Worm (Caenorhabditis elegans): ENCODE measurements around the gene C01G10.7.
A peak's percentile ranks its signal among the peaks of the same experiment; 100 is the strongest.

Gene C01G10.7

ce11 chrV:15085335-15085800 lies at the start of gene C01G10.7, which contains the start of gene ahsa-1:
Gene C01G10.7 (plus strand): TSS chrV:15085747.
Gene ahsa-1 (minus strand): TSS chrV:15085385.
- TF ChIP-seq ceh-82 (tag; optimal IDR thresholded peaks at IDR 0.05): peak; percentile 83 to 91 (median 87)
- TF ChIP-seq zag-1 (tag; optimal IDR thresholded peaks at IDR 0.05): peak; percentile 54
- no peak for TF ChIP-seq unc-62 (GFP tag; optimal IDR thresholded peaks at IDR 0.05)
- TF ChIP-seq nhr-90 (tag; optimal IDR thresholded peaks at IDR 0.05; ENCODE audit: poor library complexity): peak; percentile 95
- no peak for TF ChIP-seq sptf-1 (tag; optimal IDR thresholded peaks at IDR 0.05)
- TF ChIP-seq blmp-1 (tag; optimal IDR thresholded peaks at IDR 0.05): peak; percentile 75
- TF ChIP-seq jun-1 (tag; optimal IDR thresholded peaks at IDR 0.05): peak; percentile 61
- peak; percentile 96 for TF ChIP-seq nhr-71 (tag; optimal IDR thresholded peaks at IDR 0.05)
- peak; percentile 87 for TF ChIP-seq xbp-1 (tag; optimal IDR thresholded peaks at IDR 0.05)
- TF ChIP-seq sup-37 (GFP tag; optimal IDR thresholded peaks at IDR 0.05): no peak
- TF ChIP-seq lir-3 (tag; optimal IDR thresholded peaks at IDR 0.05; ENCODE audit: poor library complexity): peak; percentile 97
- no peak for TF ChIP-seq nhr-76 (tag; optimal IDR thresholded peaks at IDR 0.05)
- TF ChIP-seq ets-5 (GFP tag; IDR thresholded peaks at IDR 0.05): no peak
- TF ChIP-seq mef-2 (tag; optimal IDR thresholded peaks at IDR 0.05): no peak
- TF ChIP-seq ces-1 (GFP tag; optimal IDR thresholded peaks at IDR 0.05): no peak
- TF ChIP-seq dpl-1 (GFP tag; optimal IDR thresholded peaks at IDR 0.05): peak; percentile 76 to 86 (median 84)
- TF ChIP-seq ceh-8 (GFP tag; optimal IDR thresholded peaks at IDR 0.05): peak; percentile 58
- peak; percentile 99 for TF ChIP-seq lin-15B (tag; optimal IDR thresholded peaks at IDR 0.05)
- peak; percentile 77 for TF ChIP-seq nhr-237 (tag; optimal IDR thresholded peaks at IDR 0.05)
- TF ChIP-seq ztf-11 (tag; optimal IDR thresholded peaks at IDR 0.05): peak in 1 of 2 experiments; percentile 94
- TF ChIP-seq snpc-4 (tag; optimal IDR thresholded peaks at IDR 0.05): peak; percentile 87
- TF ChIP-seq F16B12.6 (tag; optimal IDR thresholded peaks at IDR 0.05): peak; percentile 48
- TF ChIP-seq unc-86 (tag; optimal IDR thresholded peaks at IDR 0.05): peak; percentile 85
- peak; percentile 84 to 85 for TF ChIP-seq efl-1 (optimal IDR thresholded peaks at IDR 0.05)
- peak; percentile 83 to 97 for TF ChIP-seq efl-1 (GFP tag; optimal IDR thresholded peaks at IDR 0.05 in 1 of 2)
- peak; percentile 87 for TF ChIP-seq unc-98 (GFP tag; IDR thresholded peaks at IDR 0.05)
- TF ChIP-seq nhr-77 (tag; optimal IDR thresholded peaks at IDR 0.05): peak; percentile 80
- no peak for TF ChIP-seq tlp-1 (tag; optimal IDR thresholded peaks at IDR 0.05)
- TF ChIP-seq ama-1 (optimal IDR thresholded peaks at IDR 0.05): peak; percentile 25
- peak; percentile 63 for TF ChIP-seq unc-130 (tag; optimal IDR thresholded peaks at IDR 0.05)
- TF ChIP-seq nhr-11 (tag; optimal IDR thresholded peaks at IDR 0.05): no peak
- peak in 1 of 2 experiments; percentile 66 for TF ChIP-seq mdl-1 (tag; optimal IDR thresholded peaks at IDR 0.05)
- peak; percentile 96 for TF ChIP-seq mep-1 (tag; optimal IDR thresholded peaks at IDR 0.05)
- TF ChIP-seq C04F5.9 (tag; optimal IDR thresholded peaks at IDR 0.05): peak; percentile 88
- peak; percentile 34 for TF ChIP-seq hlh-4 (tag; optimal IDR thresholded peaks at IDR 0.05)
- peak; percentile 94 for TF ChIP-seq tbx-2 (tag; optimal IDR thresholded peaks at IDR 0.05)
- TF ChIP-seq ztf-4 (tag; optimal IDR thresholded peaks at IDR 0.05): peak; percentile 34
- no peak for TF ChIP-seq ceh-63 (GFP tag; optimal IDR thresholded peaks at IDR 0.05)
- peak; percentile 99 for TF ChIP-seq pax-3 (tag; optimal IDR thresholded peaks at IDR 0.05)
- no peak for TF ChIP-seq egl-13 (tag; optimal IDR thresholded peaks at IDR 0.05)
- TF ChIP-seq elt-3 (tag; optimal IDR thresholded peaks at IDR 0.05): peak in 4 of 6 experiments; percentile 67 to 90 (median 83)
- peak; percentile 85 to 86 for TF ChIP-seq lin-35 (GFP tag; optimal IDR thresholded peaks at IDR 0.05)
- peak; percentile 73 for TF ChIP-seq mab-9 (GFP tag; IDR thresholded peaks at IDR 0.05)
- TF ChIP-seq nhr-28 (tag; optimal IDR thresholded peaks at IDR 0.05): no peak
- peak; percentile 60 for TF ChIP-seq fos-1 (tag; optimal IDR thresholded peaks at IDR 0.05)
- peak; percentile 95 for TF ChIP-seq snu-23 (GFP tag; optimal IDR thresholded peaks at IDR 0.05)
- TF ChIP-seq grh-1 (GFP tag; IDR thresholded peaks at IDR 0.05): peak; percentile 74
- no peak for TF ChIP-seq egl-27 (tag; optimal IDR thresholded peaks at IDR 0.05)
- TF ChIP-seq ceh-88 (GFP tag; IDR thresholded peaks at IDR 0.05): peak; percentile 53; the same call in 1 of the 2 replicates
- peak; percentile 89 to 93 for TF ChIP-seq lsy-2 (tag; optimal IDR thresholded peaks at IDR 0.05)
- peak; percentile 87 for TF ChIP-seq nhr-19 (GFP tag; conservative IDR thresholded peaks at IDR 0.05)
- TF ChIP-seq swsn-7 (tag; optimal IDR thresholded peaks at IDR 0.05): peak; percentile 90
- peak; percentile 69 for TF ChIP-seq Y116A8C.19 (tag; optimal IDR thresholded peaks at IDR 0.05; ENCODE audit: borderline replicate concordance)
- TF ChIP-seq aha-1 (tag; optimal IDR thresholded peaks at IDR 0.05): peak; percentile 36

Measured in whole organism, L1 larva.